Fruit fly (Drosophila melanogaster) whole organism, wandering third instar larva: ENCODE data around the gene CG5776.

ENCODE experiments used
- CrebA ChIP-seq: fragments of 200-800 bp; sonication (Bioruptor generic); optimal IDR thresholded peaks from 2 replicates; lab custom pipeline; 2016; ENCODE audit warnings: missing biosample characterization, mild to moderate bottlenecking, missing genetic modification characterization, borderline replicate concordance
- Mio ChIP-seq: sonication (Bioruptor generic); optimal IDR thresholded peaks from 2 replicates; lab custom pipeline; 2016; ENCODE audit warnings: missing biosample characterization, missing genetic modification characterization
- OdsH ChIP-seq: fragments of 200-800 bp; sonication (Bioruptor generic); optimal IDR thresholded peaks from 2 replicates; lab custom pipeline; 2016; ENCODE audit warnings: missing biosample characterization, mild to moderate bottlenecking, missing genetic modification characterization
- brk ChIP-seq: fragments of 200-800 bp; sonication (Bioruptor generic); optimal IDR thresholded peaks from 2 replicates; lab custom pipeline; 2016; ENCODE audit warnings: missing biosample characterization, mild to moderate bottlenecking, missing genetic modification characterization
- fru ChIP-seq: fragments of 200-800 bp; sonication (Bioruptor generic); optimal IDR thresholded peaks from 3 replicates; lab custom pipeline; 2016; ENCODE audit warnings: missing biosample characterization, mild to moderate bottlenecking, missing genetic modification characterization
- lola ChIP-seq: fragments of >200 bp; optimal IDR thresholded peaks from 2 replicates; lab custom pipeline; 2017; ENCODE audit warnings: missing biosample characterization, missing genetic modification characterization
- rgr ChIP-seq: fragments of 200-800 bp; sonication (Bioruptor generic); optimal IDR thresholded peaks from 3 replicates; lab custom pipeline; 2016; ENCODE audit warnings: missing biosample characterization, mild to moderate bottlenecking, missing genetic modification characterization

- TF ChIP-seq rgr (GFP tag; lab: Kevin White, UChicago) = no peak
- TF ChIP-seq Mio = no peak
- no peak for TF ChIP-seq OdsH (GFP tag; lab: Kevin White, UChicago)
- no peak for TF ChIP-seq fru (GFP tag; lab: Kevin White, UChicago)
- TF ChIP-seq lola (GFP tag; lab: Kevin White, UChicago) = no peak
- no peak for TF ChIP-seq brk (GFP tag; lab: Kevin White, UChicago)
- TF ChIP-seq CrebA (GFP tag; lab: Kevin White, UChicago) = no peak
Measured at dm6 chr2L:12674365-12674764, 29.9 kb downstream of the CG5776 start.
